Fruit fly (Drosophila melanogaster) whole organism, embryonic: ENCODE measurements around the gene CG43925.

Source experiments
- Atf-2 ChIP-seq: fragments of 200-800 bp; sonication (Bioruptor generic); optimal IDR thresholded peaks from 2 replicates; lab custom pipeline; 2016; ENCODE audit warnings: missing biosample characterization, missing genetic modification characterization
- Awh ChIP-seq: fragments of 200-800 bp; sonication (Bioruptor generic); IDR thresholded peaks from 2 replicates; pipeline ENCODE4, ENCODE4 v1.3.6; 2022; ENCODE audit warnings: missing biosample characterization, missing genetic modification characterization
- Bdp1 ChIP-seq: fragments of 200-800 bp; sonication (Bioruptor generic); optimal IDR thresholded peaks from 3 replicates; lab custom pipeline; 2016; ENCODE audit warnings: missing biosample characterization, missing genetic modification characterization
- CG10366 ChIP-seq: fragments of 200-800 bp; sonication (Bioruptor generic); IDR thresholded peaks from 2 replicates; pipeline ENCODE4 v1.3.6; 2022; ENCODE audit warnings: missing biosample characterization, missing genetic modification characterization
- CG11247 ChIP-seq: fragments of 200-800 bp; sonication (Bioruptor generic); IDR thresholded peaks from 2 replicates; pipeline ENCODE4 v1.3.6; 2022; ENCODE audit warnings: missing biosample characterization, missing genetic modification characterization
- CG12659 ChIP-seq: fragments of 200-800 bp; sonication (Bioruptor generic); optimal IDR thresholded peaks from 3 replicates; lab custom pipeline; 2017; ENCODE audit warnings: mild to moderate bottlenecking, missing biosample characterization, missing genetic modification reagents, missing genetic modification characterization
- CG15073 ChIP-seq: fragments of 200-800 bp; sonication (Bioruptor generic); optimal IDR thresholded peaks from 2 replicates; lab custom pipeline; 2016; ENCODE audit warnings: missing biosample characterization, missing genetic modification characterization
- CG15514 ChIP-seq: fragments of 200-800 bp; sonication (Bioruptor generic); optimal IDR thresholded peaks from 3 replicates; lab custom pipeline; 2017; ENCODE audit warnings: missing biosample characterization, missing genetic modification characterization, mild to moderate bottlenecking, moderate library complexity, missing genetic modification reagents
- CG16863 ChIP-seq: fragments of 200-800 bp; sonication (Bioruptor generic); optimal IDR thresholded peaks from 3 replicates; lab custom pipeline; 2016; ENCODE audit warnings: missing biosample characterization, missing genetic modification characterization
- CG1792 ChIP-seq: fragments of 200-800 bp; sonication (Bioruptor generic); optimal IDR thresholded peaks from 2 replicates; lab custom pipeline; 2016; ENCODE audit warnings: missing biosample characterization, missing genetic modification characterization
- CG4282 ChIP-seq: fragments of 200-800 bp; sonication (Bioruptor generic); optimal IDR thresholded peaks from 2 replicates; lab custom pipeline; 2016; ENCODE audit warnings: missing biosample characterization, missing genetic modification characterization
- CG4360 ChIP-seq: fragments of 200-800 bp; sonication (Bioruptor generic); IDR thresholded peaks from 2 replicates; pipeline ENCODE4 v1.3.6; 2022; ENCODE audit warnings: missing biosample characterization, missing genetic modification characterization
- CG5953 ChIP-seq: fragments of 200-800 bp; sonication (Bioruptor generic); IDR thresholded peaks from 2 replicates; pipeline ENCODE4 v1.3.6; 2022; ENCODE audit warnings: missing biosample characterization, missing genetic modification characterization
- CG6765 ChIP-seq: fragments of 200-800 bp; sonication (Bioruptor generic); optimal IDR thresholded peaks from 3 replicates; lab custom pipeline; 2017; ENCODE audit warnings: missing biosample characterization, mild to moderate bottlenecking, missing genetic modification characterization
- CG6813 ChIP-seq: fragments of 200-800 bp; sonication (Bioruptor generic); optimal IDR thresholded peaks from 2 replicates; lab custom pipeline; 2017; ENCODE audit warnings: missing biosample characterization, missing genetic modification characterization, mild to moderate bottlenecking, moderate library complexity, missing genetic modification reagents
- CG7745 ChIP-seq: fragments of 200-800 bp; sonication (Bioruptor generic); optimal IDR thresholded peaks from 2 replicates; lab custom pipeline; 2018; ENCODE audit warnings: missing biosample characterization, mild to moderate bottlenecking, missing genetic modification characterization, moderate library complexity
- CG7839 ChIP-seq: fragments of 200-800 bp; sonication (Bioruptor generic); optimal IDR thresholded peaks from 3 replicates; lab custom pipeline; 2018; ENCODE audit warnings: missing biosample characterization, mild to moderate bottlenecking, missing genetic modification characterization, moderate library complexity
- CG7928 ChIP-seq: fragments of 200-800 bp; sonication (Bioruptor generic); optimal IDR thresholded peaks from 2 replicates; lab custom pipeline; 2017; ENCODE audit warnings: missing biosample characterization, mild to moderate bottlenecking, missing genetic modification characterization
- CG8089 ChIP-seq: fragments of 200-800 bp; sonication (Bioruptor generic); optimal IDR thresholded peaks from 3 replicates; lab custom pipeline; 2016; ENCODE audit warnings: missing biosample characterization, missing genetic modification characterization
- CG8944 ChIP-seq: fragments of 200-800 bp; sonication (Bioruptor generic); optimal IDR thresholded peaks from 3 replicates; lab custom pipeline; 2016; ENCODE audit warnings: missing biosample characterization, missing genetic modification characterization
- Chrac-16 ChIP-seq: fragments of 200-800 bp; sonication (Bioruptor generic); optimal IDR thresholded peaks from 3 replicates; lab custom pipeline; 2016; ENCODE audit warnings: missing biosample characterization, missing genetic modification characterization
- CkIIα-i1 ChIP-seq: fragments of 200-800 bp; sonication (Bioruptor generic); IDR thresholded peaks from 2 replicates; pipeline ENCODE4 v1.3.6; 2022; ENCODE audit warnings: missing biosample characterization, missing genetic modification characterization
- Dfd ChIP-seq, 2 experiments: fragments of >200 bp; optimal IDR thresholded peaks; 2 replicates each; lab custom pipeline; 2017; ENCODE audit warnings: missing biosample characterization in 2 of 2, missing genetic modification characterization in 2 of 2
- Doc2 ChIP-seq: fragments of 200-800 bp; sonication (Bioruptor generic); IDR thresholded peaks from 2 replicates; pipeline ENCODE4 v1.3.6; 2022; ENCODE audit warnings: missing biosample characterization, missing genetic modification characterization
- Max ChIP-seq: fragments of 200-800 bp; sonication (Bioruptor generic); optimal IDR thresholded peaks from 2 replicates; lab custom pipeline; 2016; ENCODE audit warnings: missing biosample characterization, mild to moderate bottlenecking, missing genetic modification characterization
- Meics ChIP-seq: fragments of 200-800 bp; sonication (Bioruptor generic); optimal IDR thresholded peaks from 2 replicates; lab custom pipeline; 2017; ENCODE audit warnings: missing biosample characterization, mild to moderate bottlenecking, missing genetic modification characterization
- NC2β ChIP-seq: fragments of 200-800 bp; sonication (Bioruptor generic); optimal IDR thresholded peaks from 2 replicates; lab custom pipeline; 2016; ENCODE audit warnings: missing biosample characterization, missing genetic modification characterization
- abd-A ChIP-seq: fragments of 200-800 bp; sonication (Bioruptor generic); optimal IDR thresholded peaks from 3 replicates; lab custom pipeline; 2019; ENCODE audit warnings: missing biosample characterization, mild to moderate bottlenecking, missing genetic modification characterization, moderate library complexity
- ato ChIP-seq: fragments of 200-800 bp; sonication (Bioruptor generic); IDR thresholded peaks from 2 replicates; pipeline ENCODE4 v1.3.6; 2022; ENCODE audit warnings: missing biosample characterization, missing genetic modification characterization; ENCODE audit not compliant: partially characterized antibody
- bowl ChIP-seq: fragments of 200-800 bp; sonication (Bioruptor generic); IDR thresholded peaks from 2 replicates; pipeline ENCODE4 v1.3.6; 2022; ENCODE audit warnings: missing biosample characterization, missing genetic modification characterization
- caup ChIP-seq: fragments of 200-800 bp; sonication (Bioruptor generic); optimal IDR thresholded peaks from 3 replicates; lab custom pipeline; 2017; ENCODE audit warnings: missing biosample characterization, mild to moderate bottlenecking, missing genetic modification characterization, moderate library complexity; ENCODE audit not compliant: severe bottlenecking
- corto ChIP-seq: fragments of 200-800 bp; sonication (Bioruptor generic); optimal IDR thresholded peaks from 2 replicates; lab custom pipeline; 2016; ENCODE audit warnings: missing biosample characterization, mild to moderate bottlenecking, missing genetic modification characterization, moderate library complexity
- ems ChIP-seq: fragments of 200-800 bp; sonication (Bioruptor generic); optimal IDR thresholded peaks from 3 replicates; lab custom pipeline; 2016; ENCODE audit warnings: missing biosample characterization, missing genetic modification characterization
- fd64A ChIP-seq: fragments of 200-800 bp; sonication (Bioruptor generic); optimal IDR thresholded peaks from 3 replicates; lab custom pipeline; 2018; ENCODE audit warnings: missing biosample characterization, mild to moderate bottlenecking, missing genetic modification characterization
- fd96Cb ChIP-seq: fragments of 200-800 bp; sonication (Bioruptor generic); optimal IDR thresholded peaks from 2 replicates; lab custom pipeline; 2018; ENCODE audit warnings: missing biosample characterization, mild to moderate bottlenecking, missing genetic modification characterization, moderate library complexity
- ftz-f1 ChIP-seq: fragments of 200-800 bp; sonication (Bioruptor generic); optimal IDR thresholded peaks from 2 replicates; lab custom pipeline; 2016; ENCODE audit warnings: missing biosample characterization, missing genetic modification characterization
- grn ChIP-seq: fragments of 200-800 bp; sonication (Bioruptor generic); optimal IDR thresholded peaks from 3 replicates; lab custom pipeline; 2017; ENCODE audit warnings: missing biosample characterization, missing genetic modification characterization
- gt ChIP-seq: fragments of 200-800 bp; sonication (Bioruptor generic); IDR thresholded peaks from 2 replicates; pipeline ENCODE4 v1.3.6; 2022; ENCODE audit warnings: missing biosample characterization, missing genetic modification characterization
- hth ChIP-seq: fragments of >200 bp; optimal IDR thresholded peaks from 2 replicates; lab custom pipeline; 2017; ENCODE audit warnings: inconsistent platforms
- ind ChIP-seq: fragments of 200-800 bp; sonication (Bioruptor generic); optimal IDR thresholded peaks from 3 replicates; lab custom pipeline; 2016; ENCODE audit warnings: missing biosample characterization, missing genetic modification characterization
- jing ChIP-seq: fragments of 200-800 bp; sonication (Bioruptor generic); optimal IDR thresholded peaks from 2 replicates; lab custom pipeline; 2018; ENCODE audit warnings: missing biosample characterization, mild to moderate bottlenecking, missing genetic modification characterization
- lbe ChIP-seq: fragments of 200-800 bp; sonication (Bioruptor generic); optimal IDR thresholded peaks from 2 replicates; lab custom pipeline; 2016; ENCODE audit warnings: missing biosample characterization, mild to moderate bottlenecking, missing genetic modification characterization
- lola ChIP-seq, 3 experiments: fragments of >200 bp in 2 of 3; fragments of 200-800 bp in 1 of 3; sonication (Bioruptor generic) in 1 of 3; optimal IDR thresholded peaks; 2 replicates each; lab custom pipeline; 2017 to 2019; ENCODE audit warnings: missing biosample characterization in 3 of 3, missing genetic modification characterization in 3 of 3, mild to moderate bottlenecking in 1 of 3, moderate library complexity in 1 of 3
- luna ChIP-seq: fragments of 200-800 bp; sonication (Bioruptor generic); optimal IDR thresholded peaks from 2 replicates; lab custom pipeline; 2016; ENCODE audit warnings: missing biosample characterization, missing genetic modification characterization
- org-1 ChIP-seq: fragments of 200-800 bp; sonication (Bioruptor generic); optimal IDR thresholded peaks from 2 replicates; lab custom pipeline; 2017; ENCODE audit warnings: missing biosample characterization, missing genetic modification characterization
- otp ChIP-seq: fragments of 200-800 bp; sonication (Bioruptor generic); IDR thresholded peaks from 3 replicates; pipeline ENCODE4, ENCODE4 v1.3.6; 2022; ENCODE audit warnings: missing biosample characterization, missing genetic modification characterization
- run ChIP-seq: fragments of 200-800 bp; sonication (Bioruptor generic); optimal IDR thresholded peaks from 3 replicates; lab custom pipeline; 2018; ENCODE audit warnings: missing biosample characterization, mild to moderate bottlenecking, missing genetic modification characterization
- sd ChIP-seq: fragments of 200-800 bp; sonication (Bioruptor generic); optimal IDR thresholded peaks from 3 replicates; lab custom pipeline; 2018; ENCODE audit warnings: missing biosample characterization, mild to moderate bottlenecking, missing genetic modification characterization, moderate library complexity
- sim ChIP-seq: fragments of 200-800 bp; sonication (Bioruptor generic); IDR thresholded peaks from 2 replicates; pipeline ENCODE4 v1.3.6; 2022; ENCODE audit warnings: missing biosample characterization, missing genetic modification characterization
- sqz ChIP-seq: fragments of 200-800 bp; sonication (Bioruptor generic); optimal IDR thresholded peaks from 3 replicates; lab custom pipeline; 2018; ENCODE audit warnings: missing biosample characterization, mild to moderate bottlenecking, missing genetic modification characterization

Gene CG43925

DNA sequence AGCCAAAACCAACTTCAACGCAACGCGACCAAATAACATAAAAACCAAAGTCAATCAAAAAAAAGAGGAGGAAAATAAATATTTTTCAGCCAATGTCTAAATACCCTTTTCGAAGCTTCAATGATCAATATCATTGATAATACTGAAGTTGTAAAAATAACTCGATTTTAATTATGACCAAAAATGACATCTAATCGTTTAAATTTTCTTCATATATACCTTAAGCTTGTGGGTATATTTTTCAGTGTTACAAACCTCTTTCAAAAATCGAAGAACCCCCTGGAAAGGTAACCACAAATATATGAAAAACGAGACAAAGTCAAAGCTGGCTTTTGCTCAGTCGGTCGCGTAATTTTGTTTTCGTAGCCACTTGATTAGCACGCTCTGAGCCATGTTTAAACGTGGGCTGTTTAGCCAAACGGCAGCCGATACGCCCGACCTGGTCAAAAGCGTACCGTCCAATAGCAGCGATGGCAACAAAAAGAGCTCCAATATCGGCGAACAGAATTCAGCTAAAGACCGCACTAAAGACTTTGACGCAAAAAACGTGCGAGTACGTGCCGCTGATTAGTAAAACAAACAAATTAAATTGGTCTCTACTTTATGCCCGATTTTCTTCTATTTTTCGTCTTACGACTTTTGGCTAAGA, 31.1 kb upstream of the CG43925 start (continued):
- TF ChIP-seq CG8944 (GFP tag; lab: Kevin White, UChicago) = peak; percentile 48
- peak; percentile 64 for TF ChIP-seq Max (GFP tag; lab: Kevin White, UChicago)
- no peak for TF ChIP-seq jing (GFP tag; lab: Kevin White, UChicago)
- no peak for TF ChIP-seq gt (GFP tag; lab: Robert Waterston, UW)
- no peak for TF ChIP-seq ato
- peak; percentile 47 for TF ChIP-seq CG7928 (GFP tag; lab: Kevin White, UChicago)
- peak; percentile 68 for TF ChIP-seq luna (GFP tag; lab: Kevin White, UChicago)
- no peak for TF ChIP-seq lola (GFP tag; optimal IDR thresholded peaks at IDR 0.05; lab: Kevin White, UChicago)
- no peak for TF ChIP-seq CG15073
- peak; percentile 69 for TF ChIP-seq CG1792
- peak; percentile 69 for TF ChIP-seq CG10366 (GFP tag; lab: Robert Waterston, UW)
- TF ChIP-seq hth (lab: Kevin White, UChicago) = no peak
- TF ChIP-seq Doc2 = peak; percentile 47; the same call in 1 of the 2 replicates
- peak; percentile 76 for TF ChIP-seq abd-A (tag; lab: Kevin White, UChicago)
- TF ChIP-seq fd96Cb (tag; lab: Kevin White, UChicago) = peak; percentile 61
- TF ChIP-seq otp = peak; percentile 57; the same call in 2 of the 3 replicates
- peak; percentile 70 for TF ChIP-seq Atf-2 (GFP tag; lab: Kevin White, UChicago)
- peak; percentile 50 for TF ChIP-seq run (tag; lab: Kevin White, UChicago)
- TF ChIP-seq Awh (GFP tag; lab: Robert Waterston, UW) = no peak
- TF ChIP-seq org-1 (GFP tag; lab: Kevin White, UChicago) = peak; percentile 46
- no peak for TF ChIP-seq CG7745 (tag; lab: Kevin White, UChicago)
- TF ChIP-seq CG5953 (GFP tag; lab: Robert Waterston, UW) = peak; percentile 32; the same call in 1 of the 2 replicates
- peak; percentile 78 for TF ChIP-seq caup
- TF ChIP-seq CkIIα-i1 = no peak
- peak; percentile 90 for TF ChIP-seq Meics (GFP tag; lab: Kevin White, UChicago)
- TF ChIP-seq CG11247 = peak; percentile 79
- TF ChIP-seq corto (GFP tag; lab: Kevin White, UChicago) = no peak
- 0 out of 2 replicates have a peak, but pooled peaks have one; percentile 28 for TF ChIP-seq bowl (GFP tag; lab: Robert Waterston, UW)
- no peak for TF ChIP-seq lbe (GFP tag; lab: Kevin White, UChicago)
- TF ChIP-seq CG7839 (tag; lab: Kevin White, UChicago) = peak; percentile 90
- no peak for TF ChIP-seq grn (GFP tag; lab: Kevin White, UChicago)
- TF ChIP-seq sim (GFP tag; lab: Robert Waterston, UW) = no peak
- TF ChIP-seq CG16863 (GFP tag; lab: Kevin White, UChicago) = peak; percentile 38
- TF ChIP-seq CG15514 (GFP tag; lab: Kevin White, UChicago) = peak; percentile 68
- TF ChIP-seq CG4360 (GFP tag; lab: Robert Waterston, UW) = no peak
- TF ChIP-seq ind = peak; percentile 83
- TF ChIP-seq Dfd (GFP tag; optimal IDR thresholded peaks at IDR 0.05; lab: Kevin White, UChicago) = no peak
- TF ChIP-seq CG4282 = peak; percentile 14
- peak; percentile 67 for TF ChIP-seq CG6813 (GFP tag; lab: Kevin White, UChicago)
- TF ChIP-seq ftz-f1 (GFP tag; lab: Kevin White, UChicago) = peak; percentile 24
- TF ChIP-seq CG8089 (GFP tag; lab: Kevin White, UChicago) = peak; percentile 16
- peak; percentile 80 for TF ChIP-seq CG12659 (GFP tag; lab: Kevin White, UChicago)
- peak; percentile 71 for TF ChIP-seq sqz (GFP tag; lab: Kevin White, UChicago)
- TF ChIP-seq ems (GFP tag; lab: Kevin White, UChicago) = peak; percentile 61
- TF ChIP-seq sd (tag; lab: Kevin White, UChicago) = peak; percentile 63
- TF ChIP-seq fd64A (GFP tag; lab: Kevin White, UChicago) = no peak
- TF ChIP-seq CG6765 (GFP tag; lab: Kevin White, UChicago) = peak; percentile 74
- no peak for TF ChIP-seq Bdp1 (GFP tag; lab: Kevin White, UChicago)
- TF ChIP-seq NC2β (GFP tag; lab: Kevin White, UChicago) = no peak
- peak; percentile 37 for TF ChIP-seq Chrac-16
